Fruit fly (Drosophila melanogaster): ENCODE data around the gene Myt1.

The Myt1 gene

dm6 chr3L:5819310-5819709 lies 39.9 kb upstream of the Myt1 start (continued):
- TF ChIP-seq eve (GFP tag; optimal IDR thresholded peaks at IDR 0.05) (no peak), cg (GFP tag; optimal IDR thresholded peaks at IDR 0.05) (no peak), CG7372 (GFP tag; IDR thresholded peaks at IDR 0.05) (peak; percentile 37; the same call in 1 of the 2 replicates), fd64A (GFP tag; optimal IDR thresholded peaks at IDR 0.05) (no peak), CG12744 (GFP tag; optimal IDR thresholded peaks at IDR 0.05) (peak; percentile 26), MTF-1 (GFP tag; optimal IDR thresholded peaks at IDR 0.05; ENCODE audit: borderline replicate concordance) (no peak), lola (GFP tag; optimal IDR thresholded peaks at IDR 0.05) (no peak), Hr51 (GFP tag; optimal IDR thresholded peaks at IDR 0.05) (peak in 1 of 2 experiments; percentile 47), pum (GFP tag; optimal IDR thresholded peaks at IDR 0.05) (peak; percentile 36), inv (GFP tag; IDR thresholded peaks at IDR 0.05; ENCODE audit: partially characterized antibody) (no peak), chn (GFP tag; optimal IDR thresholded peaks at IDR 0.05) (no peak), CG12391 (tag; optimal IDR thresholded peaks at IDR 0.05) (peak; percentile 32), crc (GFP tag; optimal IDR thresholded peaks at IDR 0.05) (no peak), CG9437 (GFP tag; optimal IDR thresholded peaks at IDR 0.05) (no peak), CG11093 (GFP tag; IDR thresholded peaks at IDR 0.05) (no peak), Mes4 (GFP tag; optimal IDR thresholded peaks at IDR 0.05) (no peak), C15 (GFP tag; IDR thresholded peaks at IDR 0.05) (no peak), her (GFP tag; optimal IDR thresholded peaks at IDR 0.05) (no peak), sima (GFP tag; optimal IDR thresholded peaks at IDR 0.05) (no peak), CG6689 (GFP tag; IDR thresholded peaks at IDR 0.05) (peak; percentile 40), CG7928 (GFP tag; optimal IDR thresholded peaks at IDR 0.05) (no peak), Elba2 (GFP tag; optimal IDR thresholded peaks at IDR 0.05) (no peak), tup (GFP tag; optimal IDR thresholded peaks at IDR 0.05) (no peak), CG12942 (GFP tag; optimal IDR thresholded peaks at IDR 0.05) (no peak), CG42726 (GFP tag; IDR thresholded peaks at IDR 0.05; ENCODE audit: partially characterized antibody) (no peak), unc-4 (GFP tag; IDR thresholded peaks at IDR 0.05; ENCODE audit: partially characterized antibody) (no peak), jumu (GFP tag; optimal IDR thresholded peaks at IDR 0.05) (no peak), Vsx1 (GFP tag; optimal IDR thresholded peaks at IDR 0.05) (no peak), pan (optimal IDR thresholded peaks at IDR 0.05) (no peak), pan (GFP tag; optimal IDR thresholded peaks at IDR 0.05 in 1 of 2, IDR thresholded peaks at IDR 0.05 in 1 of 2) (peak in 1 of 2 experiments; percentile 44), chinmo (GFP tag; IDR thresholded peaks at IDR 0.05; ENCODE audit: partially characterized antibody) (no peak), Fer3 (tag; optimal IDR thresholded peaks at IDR 0.05) (no peak), gem (tag; optimal IDR thresholded peaks at IDR 0.05) (peak; percentile 70), CG3407 (GFP tag; optimal IDR thresholded peaks at IDR 0.05) (no peak), CoRest (tag; optimal IDR thresholded peaks at IDR 0.05) (peak; percentile 44), CG31441 (GFP tag; IDR thresholded peaks at IDR 0.05) (peak; percentile 48; the same call in 1 of the 2 replicates), CG11723 (GFP tag; optimal IDR thresholded peaks at IDR 0.05) (no peak), zfh2 (GFP tag; optimal IDR thresholded peaks at IDR 0.05) (peak; percentile 44), CG9215 (GFP tag; IDR thresholded peaks at IDR 0.05) (0 out of 2 replicates have a peak, but pooled peaks have one; percentile 27), Sin3A (optimal IDR thresholded peaks at IDR 0.05) (no peak), CkIIα-i1 (GFP tag; IDR thresholded peaks at IDR 0.05) (no peak), CG13894 (tag; optimal IDR thresholded peaks at IDR 0.05) (no peak), CG8281 (tag; optimal IDR thresholded peaks at IDR 0.05) (no peak), Opbp (GFP tag; IDR thresholded peaks at IDR 0.05; ENCODE audit: partially characterized antibody) (no peak), CG1233 (GFP tag; optimal IDR thresholded peaks at IDR 0.05) (no peak), sens (GFP tag) (peak; percentile 79), CG30020 (tag; optimal IDR thresholded peaks at IDR 0.05) (no peak), da (GFP tag; optimal IDR thresholded peaks at IDR 0.05) (no peak), pb (GFP tag; optimal IDR thresholded peaks at IDR 0.05) (no peak), fd96Cb (tag; optimal IDR thresholded peaks at IDR 0.05) (peak; percentile 2), Hand (GFP tag; optimal IDR thresholded peaks at IDR 0.05) (no peak)

All from whole organism, embryonic.